Worm (Caenorhabditis elegans) whole organism, L3 larva: ENCODE results near the gene pbo-4.

Experiments used
- fkh-10 ChIP-seq: sonication (generic microtip); optimal IDR thresholded peaks from 2 replicates; lab custom pipeline; 2017; ENCODE audit warnings: missing biosample characterization, missing genetic modification reagents, missing genetic modification characterization
- jun-1 ChIP-seq: fragments of 150-350 bp; optimal IDR thresholded peaks from 2 replicates; lab custom pipeline; 2014; ENCODE audit warnings: missing biosample characterization, missing genetic modification reagents, missing genetic modification characterization
- nhr-12 ChIP-seq: fragments of 150-350 bp; optimal IDR thresholded peaks from 2 replicates; lab custom pipeline; 2014; ENCODE audit warnings: missing biosample characterization, missing genetic modification characterization
- pha-4 ChIP-seq: fragments of 150-350 bp; optimal IDR thresholded peaks from 2 replicates; lab custom pipeline; 2014; ENCODE audit warnings: missing biosample characterization, missing genetic modification reagents, missing genetic modification characterization
- snpc-4 ChIP-seq: fragments of 150-350 bp; optimal IDR thresholded peaks from 2 replicates; lab custom pipeline; 2014; ENCODE audit warnings: missing biosample characterization, missing genetic modification characterization

- TF ChIP-seq snpc-4 (tag; lab: Kevin White, UChicago): no peak
- TF ChIP-seq fkh-10 (GFP tag; lab: Kevin White, UChicago): no peak
- TF ChIP-seq nhr-12 (tag; lab: Kevin White, UChicago): no peak
- TF ChIP-seq pha-4 (tag; lab: Kevin White, UChicago): no peak
- TF ChIP-seq jun-1: no peak
Observed at ce11 chrX:10907418-10907817, 46.5 kb upstream of the pbo-4 start.
